Worm (Caenorhabditis elegans) whole organism, young adult: ENCODE results near the gene R09B5.11.

ENCODE experiments used
- B0261.1 ChIP-seq: sonication (generic microtip); optimal IDR thresholded peaks from 2 replicates; lab custom pipeline; 2016; ENCODE audit warnings: mild to moderate bottlenecking, missing genetic modification characterization, moderate library complexity, missing compliant biosample characterization
- C06A6.2 ChIP-seq: fragments of 200-800 bp; sonication (Bioruptor generic); conservative IDR thresholded peaks from 2 replicates; pipeline ENCODE4 v1.3.6; 2022; ENCODE audit warnings: missing genetic modification characterization, missing compliant biosample characterization
- D2030.7 ChIP-seq: fragments of 200-800 bp; sonication (Bioruptor generic); IDR thresholded peaks from 2 replicates; pipeline ENCODE4 v1.3.6; 2022; ENCODE audit warnings: missing genetic modification reagents, missing genetic modification characterization, missing compliant biosample characterization
- F33H1.4 ChIP-seq: fragments of 200-800 bp; sonication (Bioruptor generic); IDR thresholded peaks from 2 replicates; pipeline ENCODE4 v1.3.6; 2022; ENCODE audit warnings: missing genetic modification reagents, missing genetic modification characterization, missing compliant biosample characterization
- F39B2.1 ChIP-seq: fragments of 200-800 bp; sonication (Bioruptor generic); IDR thresholded peaks from 2 replicates; pipeline ENCODE4 v1.3.6; 2022; ENCODE audit warnings: missing genetic modification reagents, missing genetic modification characterization, missing compliant biosample characterization
- F55B11.4 ChIP-seq: sonication (generic microtip); optimal IDR thresholded peaks from 2 replicates; lab custom pipeline; 2016; ENCODE audit warnings: missing compliant biosample characterization, missing genetic modification characterization, borderline replicate concordance; ENCODE audit not compliant: insufficient read depth
- K11D2.4 ChIP-seq: fragments of 200-800 bp; sonication (Bioruptor generic); IDR thresholded peaks from 2 replicates; pipeline ENCODE4 v1.3.6; 2022; ENCODE audit warnings: missing genetic modification reagents, missing genetic modification characterization, missing compliant biosample characterization
- K12H6.12 ChIP-seq: fragments of 200-800 bp; sonication (Bioruptor generic); optimal IDR thresholded peaks from 2 replicates; lab custom pipeline; 2018; ENCODE audit warnings: mild to moderate bottlenecking, missing genetic modification characterization, missing compliant biosample characterization
- T26A5.8 ChIP-seq: sonication (generic microtip); optimal IDR thresholded peaks from 2 replicates; lab custom pipeline; 2016; ENCODE audit warnings: missing genetic modification characterization, missing compliant biosample characterization
- Y53F4B.3 ChIP-seq: fragments of 200-800 bp; sonication (Bioruptor generic); IDR thresholded peaks from 2 replicates; pipeline ENCODE4 v1.3.6; 2022; ENCODE audit warnings: missing genetic modification reagents, missing genetic modification characterization, missing compliant biosample characterization
- ZK185.1 ChIP-seq: sonication (generic microtip); optimal IDR thresholded peaks from 2 replicates; lab custom pipeline; 2016; ENCODE audit warnings: mild to moderate bottlenecking, missing genetic modification characterization, missing compliant biosample characterization; ENCODE audit not compliant: poor library complexity, severe bottlenecking
- aptf-2 ChIP-seq: fragments of 200-800 bp; sonication (Bioruptor generic); conservative IDR thresholded peaks from 2 replicates; pipeline ENCODE4 v1.3.6; 2022; ENCODE audit warnings: missing genetic modification reagents, missing genetic modification characterization, missing compliant biosample characterization
- attf-6 ChIP-seq: fragments of 200-800 bp; sonication (Bioruptor generic); IDR thresholded peaks from 2 replicates; pipeline ENCODE4 v1.3.6; 2022; ENCODE audit warnings: missing genetic modification reagents, missing genetic modification characterization, missing compliant biosample characterization
- bed-1 ChIP-seq: fragments of 200-800 bp; sonication (Bioruptor generic); IDR thresholded peaks from 2 replicates; pipeline ENCODE4 v1.3.6; 2022; ENCODE audit warnings: missing genetic modification reagents, missing genetic modification characterization, missing compliant biosample characterization
- bed-2 ChIP-seq: fragments of 200-800 bp; sonication (Bioruptor generic); IDR thresholded peaks from 2 replicates; pipeline ENCODE4 v1.3.6; 2022; ENCODE audit warnings: missing genetic modification reagents, missing genetic modification characterization, missing compliant biosample characterization
- cebp-1 ChIP-seq, 2 experiments: fragments of 200-800 bp in 1 of 2; sonication (Bioruptor generic) in 1 of 2; sonication (generic microtip) in 1 of 2; IDR thresholded peaks in 1 of 2; optimal IDR thresholded peaks in 1 of 2; 2 replicates each; pipeline versions ENCODE4 v1.3.6 to Lab custom; 2017 to 2022; ENCODE audit warnings: missing compliant biosample characterization in 2 of 2, missing genetic modification characterization in 2 of 2, mild to moderate bottlenecking in 1 of 2, missing genetic modification reagents in 1 of 2, moderate library complexity in 1 of 2
- cebp-2 ChIP-seq: fragments of 200-800 bp; sonication (Bioruptor generic); IDR thresholded peaks from 2 replicates; pipeline ENCODE4 v1.3.6; 2022; ENCODE audit warnings: missing genetic modification characterization, missing compliant biosample characterization
- ceh-40 ChIP-seq: fragments of 200-800 bp; sonication (Bioruptor generic); IDR thresholded peaks from 2 replicates; pipeline ENCODE4 v1.3.6; 2022; ENCODE audit warnings: missing genetic modification characterization, missing compliant biosample characterization
- ceh-79 ChIP-seq: sonication (generic microtip); optimal IDR thresholded peaks from 2 replicates; lab custom pipeline; 2017; ENCODE audit warnings: mild to moderate bottlenecking, missing genetic modification characterization, missing compliant biosample characterization
- ceh-91 ChIP-seq: fragments of 200-800 bp; sonication (Bioruptor generic); IDR thresholded peaks from 2 replicates; pipeline ENCODE4 v1.3.6; 2022; ENCODE audit warnings: missing genetic modification reagents, missing genetic modification characterization, missing compliant biosample characterization
- dox-1 ChIP-seq: fragments of 200-800 bp; sonication (Bioruptor generic); IDR thresholded peaks from 2 replicates; pipeline ENCODE4 v1.3.6; 2022; ENCODE audit warnings: missing genetic modification reagents, missing genetic modification characterization, missing compliant biosample characterization
- dpff-1 ChIP-seq: sonication (generic microtip); optimal IDR thresholded peaks from 2 replicates; lab custom pipeline; 2017; ENCODE audit warnings: mild to moderate bottlenecking, missing genetic modification characterization, missing compliant biosample characterization
- efl-1 ChIP-seq: fragments of 150-350 bp; optimal IDR thresholded peaks from 2 replicates; lab custom pipeline; 2014; ENCODE audit warnings: missing biosample characterization, missing genetic modification reagents, missing genetic modification characterization
- egrh-3 ChIP-seq: fragments of 200-800 bp; sonication (Bioruptor generic); IDR thresholded peaks from 2 replicates; pipeline ENCODE4 v1.3.6; 2022; ENCODE audit warnings: missing genetic modification reagents, missing genetic modification characterization, missing compliant biosample characterization
- fkh-3 ChIP-seq: sonication (generic microtip); optimal IDR thresholded peaks from 2 replicates; lab custom pipeline; 2016; ENCODE audit warnings: mild to moderate bottlenecking, missing genetic modification characterization, missing compliant biosample characterization
- hmg-1.2 ChIP-seq: fragments of 200-800 bp; sonication (Bioruptor generic); IDR thresholded peaks from 2 replicates; pipeline ENCODE4 v1.3.6; 2022; ENCODE audit warnings: missing genetic modification reagents, missing genetic modification characterization, missing compliant biosample characterization
- hsf-1 ChIP-seq: fragments of 200-800 bp; sonication (Bioruptor generic); IDR thresholded peaks from 2 replicates; pipeline ENCODE4 v1.3.6; 2022; ENCODE audit warnings: missing genetic modification reagents, missing genetic modification characterization, missing compliant biosample characterization
- lin-26 ChIP-seq: fragments of 200-800 bp; sonication (Bioruptor generic); IDR thresholded peaks from 2 replicates; pipeline ENCODE4 v1.3.6; 2022; ENCODE audit warnings: missing genetic modification reagents, missing genetic modification characterization, missing compliant biosample characterization
- lin-35 ChIP-seq, 3 experiments: fragments of 150-350 bp in 2 of 3; sonication (generic microtip) in 1 of 3; optimal IDR thresholded peaks; 2 replicates each; lab custom pipeline; 2014 to 2018; ENCODE audit warnings: missing biosample characterization in 3 of 3, missing genetic modification characterization in 3 of 3, missing genetic modification reagents in 3 of 3
- lin-54 ChIP-seq: fragments of 200-800 bp; sonication (Bioruptor generic); optimal IDR thresholded peaks from 2 replicates; lab custom pipeline; 2018; ENCODE audit warnings: mild to moderate bottlenecking, missing genetic modification characterization, missing compliant biosample characterization
- madf-10 ChIP-seq: sonication (generic microtip); optimal IDR thresholded peaks from 2 replicates; lab custom pipeline; 2016; ENCODE audit warnings: mild to moderate bottlenecking, missing genetic modification characterization, missing compliant biosample characterization
- mes-4 ChIP-seq: sonication (generic microtip); optimal IDR thresholded peaks from 2 replicates; lab custom pipeline; 2016; ENCODE audit warnings: missing genotype, missing genetic modification characterization, missing compliant biosample characterization
- nfya-1 ChIP-seq: sonication (generic microtip); optimal IDR thresholded peaks from 2 replicates; lab custom pipeline; 2017; ENCODE audit warnings: antibody characterized with exemption, missing compliant biosample characterization, missing genetic modification characterization, borderline replicate concordance; ENCODE audit not compliant: insufficient read depth
- nfyb-1 ChIP-seq: fragments of 200-800 bp; sonication (Bioruptor generic); IDR thresholded peaks from 2 replicates; pipeline ENCODE4 v1.3.6; 2022; ENCODE audit warnings: missing genetic modification reagents, missing genetic modification characterization, missing compliant biosample characterization
- nhr-90 ChIP-seq: sonication (generic microtip); optimal IDR thresholded peaks from 2 replicates; lab custom pipeline; 2016; ENCODE audit warnings: missing genotype, mild to moderate bottlenecking, missing genetic modification characterization, missing compliant biosample characterization
- rpc-1 ChIP-seq, 2 experiments: fragments of 150-350 bp in 1 of 2; sonication (generic microtip) in 1 of 2; optimal IDR thresholded peaks; 2 replicates each; lab custom pipeline; 2014 to 2018; ENCODE audit warnings: missing biosample characterization in 1 of 2, missing genetic modification characterization in 1 of 2, missing genetic modification reagents in 1 of 2, missing genotype in 1 of 2
- sea-2 ChIP-seq: fragments of 200-800 bp; sonication (Bioruptor generic); IDR thresholded peaks from 2 replicates; pipeline ENCODE4 v1.3.6; 2022; ENCODE audit warnings: missing genetic modification characterization, missing compliant biosample characterization
- snpc-4 ChIP-seq, 5 experiments: fragments of 150-350 bp in 1 of 5; sonication (generic microtip) in 4 of 5; optimal IDR thresholded peaks; 2 replicates each; lab custom pipeline; 2014 to 2018; ENCODE audit warnings: missing genetic modification characterization in 5 of 5, missing biosample characterization in 3 of 5, antibody characterized with exemption in 2 of 5, mild to moderate bottlenecking in 2 of 5, missing compliant biosample characterization in 2 of 5, missing genotype in 2 of 5, moderate library complexity in 2 of 5, missing genetic modification reagents in 1 of 5
- somi-1 ChIP-seq: fragments of 200-800 bp; sonication (Bioruptor generic); optimal IDR thresholded peaks from 2 replicates; lab custom pipeline; 2018; ENCODE audit warnings: mild to moderate bottlenecking, missing genetic modification characterization, missing compliant biosample characterization
- tbx-9 ChIP-seq: sonication (generic microtip); optimal IDR thresholded peaks from 2 replicates; lab custom pipeline; 2016; ENCODE audit warnings: borderline replicate concordance, missing genetic modification characterization, inconsistent platforms, missing compliant biosample characterization
- tlf-1 ChIP-seq: fragments of 200-800 bp; sonication (Bioruptor generic); optimal IDR thresholded peaks from 2 replicates; lab custom pipeline; 2018; ENCODE audit warnings: mild to moderate bottlenecking, missing genetic modification characterization, missing compliant biosample characterization
- zfh-2 ChIP-seq: fragments of 200-800 bp; sonication (Bioruptor generic); conservative IDR thresholded peaks from 2 replicates; pipeline ENCODE4 v1.3.6; 2022; ENCODE audit warnings: missing genetic modification reagents, missing genetic modification characterization, missing compliant biosample characterization
- ztf-25 ChIP-seq: fragments of 200-800 bp; sonication (Bioruptor generic); IDR thresholded peaks from 2 replicates; pipeline ENCODE4 v1.3.6; 2022; ENCODE audit warnings: missing genetic modification reagents, missing genetic modification characterization, missing compliant biosample characterization

Gene R09B5.11

DNA sequence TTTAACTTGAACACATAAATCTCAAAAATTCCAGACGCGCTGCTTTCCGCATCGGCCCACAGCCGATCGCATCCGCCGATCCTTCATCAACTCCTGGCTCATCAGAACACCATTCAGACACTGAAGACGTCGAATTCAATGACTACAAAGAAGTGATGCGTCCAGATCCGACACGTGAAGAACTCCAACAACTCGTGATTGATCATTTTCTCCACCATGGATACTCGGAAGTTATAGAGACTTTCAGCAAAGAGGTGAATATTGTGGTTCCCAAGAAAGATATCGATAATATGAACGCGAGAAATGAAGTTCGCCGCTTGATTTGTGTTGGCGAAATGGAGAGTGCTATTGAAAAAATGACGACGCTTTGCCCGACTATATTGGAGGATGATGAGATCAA lies 29.9 kb downstream of the R09B5.11 start:
- TF ChIP-seq bed-1: no peak
- no peak for TF ChIP-seq snpc-4 (GFP tag; optimal IDR thresholded peaks at IDR 0.05; lab: Kevin White, UChicago)
- TF ChIP-seq snpc-4 (tag; optimal IDR thresholded peaks at IDR 0.05; lab: Kevin White, UChicago): no peak
- no peak for TF ChIP-seq F55B11.4
- TF ChIP-seq egrh-3: no peak
- no peak for TF ChIP-seq F33H1.4
- TF ChIP-seq ZK185.1 (tag; lab: Kevin White, UChicago): no peak
- TF ChIP-seq mes-4 (tag; lab: Kevin White, UChicago): no peak
- no peak for TF ChIP-seq lin-35 (GFP tag; optimal IDR thresholded peaks at IDR 0.05; lab: Kevin White, UChicago)
- no peak for TF ChIP-seq cebp-1 (GFP tag; IDR thresholded peaks at IDR 0.05; lab: Robert Waterston, UW)
- TF ChIP-seq cebp-1 (tag; optimal IDR thresholded peaks at IDR 0.05; lab: Kevin White, UChicago): no peak
- no peak for TF ChIP-seq nfya-1 (tag; lab: Kevin White, UChicago)
- TF ChIP-seq B0261.1 (tag; lab: Kevin White, UChicago): no peak
- TF ChIP-seq dox-1: no peak
- TF ChIP-seq dpff-1 (tag; lab: Kevin White, UChicago): no peak
- no peak for TF ChIP-seq K12H6.12 (tag; lab: Kevin White, UChicago)
- no peak for TF ChIP-seq rpc-1 (optimal IDR thresholded peaks at IDR 0.05; lab: Kevin White, UChicago)
- TF ChIP-seq rpc-1 (tag; optimal IDR thresholded peaks at IDR 0.05; lab: Kevin White, UChicago): no peak
- no peak for TF ChIP-seq T26A5.8 (tag; lab: Kevin White, UChicago)
- TF ChIP-seq tlf-1: no peak

ce11 chrV:1471078-1471969 lies 32.3 kb downstream of the R09B5.11 start:
- TF ChIP-seq ceh-40 (GFP tag; lab: Robert Waterston, UW): no peak
- TF ChIP-seq somi-1 (GFP tag; lab: Kevin White, UChicago): no peak
- no peak for TF ChIP-seq tbx-9 (tag; lab: Kevin White, UChicago)
- peak; percentile 76 for TF ChIP-seq ceh-91 (GFP tag; lab: Robert Waterston, UW)
- no peak for TF ChIP-seq attf-6 (GFP tag; lab: Robert Waterston, UW)
- TF ChIP-seq bed-2 (GFP tag; lab: Robert Waterston, UW): no peak
- no peak for TF ChIP-seq hsf-1 (GFP tag; lab: Robert Waterston, UW)
- TF ChIP-seq aptf-2: no peak
- TF ChIP-seq K11D2.4: no peak; the same call in 1 of the 2 replicates
- TF ChIP-seq zfh-2 (GFP tag; lab: Robert Waterston, UW): peak; percentile 38; the same call in 1 of the 2 replicates
- no peak for TF ChIP-seq Y53F4B.3
- peak; percentile 43 for TF ChIP-seq ZK185.1 (tag; lab: Kevin White, UChicago)
- no peak for TF ChIP-seq nhr-90 (tag; lab: Kevin White, UChicago)
- TF ChIP-seq bed-1: no peak
- TF ChIP-seq F55B11.4: no peak
- 0 out of 2 replicates have a peak, but pooled peaks have one; percentile 11 for TF ChIP-seq hmg-1.2 (GFP tag; lab: Robert Waterston, UW)
- TF ChIP-seq nfyb-1 (GFP tag; lab: Robert Waterston, UW): no peak
- peak; percentile 11 for TF ChIP-seq tlf-1
- TF ChIP-seq fkh-3 (tag; lab: Kevin White, UChicago): no peak
- no peak for TF ChIP-seq dpff-1 (tag; lab: Kevin White, UChicago)
- TF ChIP-seq C06A6.2 (GFP tag; lab: Robert Waterston, UW): no peak
- no peak for TF ChIP-seq ceh-79 (tag; lab: Kevin White, UChicago)
- TF ChIP-seq dox-1: peak; percentile 50
- 0 out of 2 replicates have a peak, but pooled peaks have one; percentile 28 for TF ChIP-seq lin-26 (GFP tag; lab: Robert Waterston, UW)
- no peak for TF ChIP-seq madf-10 (tag; lab: Kevin White, UChicago)
- no peak for TF ChIP-seq sea-2 (GFP tag; lab: Robert Waterston, UW)
- TF ChIP-seq ztf-25: no peak
- TF ChIP-seq F39B2.1 (GFP tag; lab: Robert Waterston, UW): no peak
- TF ChIP-seq cebp-2 (GFP tag; lab: Robert Waterston, UW): no peak
- no peak for TF ChIP-seq mes-4 (tag; lab: Kevin White, UChicago)
- peak; percentile 77 for TF ChIP-seq D2030.7 (GFP tag; lab: Robert Waterston, UW)
- TF ChIP-seq lin-54 (GFP tag; lab: Kevin White, UChicago): peak; percentile 92
- TF ChIP-seq efl-1 (GFP tag; lab: Kevin White, UChicago): peak; percentile 73
